Worm (Caenorhabditis elegans) whole organism, L1 larva: ENCODE data around the gene fipr-7.

Experiments used
- aly-2 ChIP-seq: fragments of 150-350 bp; optimal IDR thresholded peaks from 2 replicates; lab custom pipeline; 2014; ENCODE audit warnings: missing biosample characterization, missing genetic modification characterization
- ama-1 ChIP-seq: fragments of 150-350 bp; optimal IDR thresholded peaks from 2 replicates; lab custom pipeline; 2014
- lin-39 ChIP-seq: fragments of 150-350 bp; optimal IDR thresholded peaks from 2 replicates; lab custom pipeline; 2014; ENCODE audit warnings: missing biosample characterization, missing genetic modification reagents, missing genetic modification characterization
- nhr-11 ChIP-seq: fragments of 150-350 bp; optimal IDR thresholded peaks from 2 replicates; lab custom pipeline; 2014; ENCODE audit warnings: missing biosample characterization, missing genetic modification characterization
- nhr-237 ChIP-seq: fragments of 150-350 bp; optimal IDR thresholded peaks from 2 replicates; lab custom pipeline; 2014; ENCODE audit warnings: missing biosample characterization, missing genetic modification characterization
- nhr-90 ChIP-seq: sonication (generic microtip); optimal IDR thresholded peaks from 2 replicates; lab custom pipeline; 2016; ENCODE audit warnings: mild to moderate bottlenecking, missing genetic modification characterization, missing compliant biosample characterization; ENCODE audit not compliant: poor library complexity
- pqm-1 ChIP-seq: sonication (generic microtip); optimal IDR thresholded peaks from 3 replicates; lab custom pipeline; 2017; ENCODE audit warnings: missing biosample characterization, missing genetic modification characterization
- snpc-4 ChIP-seq: fragments of 150-350 bp; optimal IDR thresholded peaks from 2 replicates; lab custom pipeline; 2014; ENCODE audit warnings: missing biosample characterization, missing genetic modification characterization
- sptf-1 ChIP-seq: fragments of 150-350 bp; optimal IDR thresholded peaks from 2 replicates; lab custom pipeline; 2014; ENCODE audit warnings: missing biosample characterization, missing genetic modification characterization

- TF ChIP-seq lin-39 (tag; lab: Kevin White, UChicago) = no peak
- no peak for TF ChIP-seq sptf-1 (tag; lab: Kevin White, UChicago)
- no peak for TF ChIP-seq nhr-11 (tag; lab: Kevin White, UChicago)
- no peak for TF ChIP-seq snpc-4
- TF ChIP-seq aly-2 = no peak
- no peak for TF ChIP-seq ama-1
- TF ChIP-seq nhr-90 (tag; lab: Kevin White, UChicago) = no peak
- no peak for TF ChIP-seq nhr-237 (tag; lab: Kevin White, UChicago)
- TF ChIP-seq pqm-1 (tag; lab: Kevin White, UChicago) = no peak
Observed at ce11 chrV:10201913-10202312, 27.7 kb upstream of the fipr-7 start, which contains the start of gene ZK856.7.
